Worm (Caenorhabditis elegans) whole organism, L2 larva: ENCODE data around the gene F58G11.4.

Experiments
- C34F6.9 ChIP-seq: fragments of 150-350 bp; optimal IDR thresholded peaks from 2 replicates; lab custom pipeline; 2014; ENCODE audit warnings: missing biosample characterization, missing genetic modification characterization
- F13H6.1 ChIP-seq: sonication (generic microtip); optimal IDR thresholded peaks from 2 replicates; lab custom pipeline; 2016; ENCODE audit warnings: missing genetic modification characterization, missing compliant biosample characterization
- R02D3.7 ChIP-seq: fragments of 150-350 bp; optimal IDR thresholded peaks from 2 replicates; lab custom pipeline; 2014; ENCODE audit warnings: missing biosample characterization, missing genetic modification characterization
- Y55F3AM.14 ChIP-seq: fragments of 200-800 bp; sonication (Bioruptor generic); optimal IDR thresholded peaks from 2 replicates; lab custom pipeline; 2018; ENCODE audit warnings: mild to moderate bottlenecking, missing genetic modification characterization, missing compliant biosample characterization
- ZK546.5 ChIP-seq: sonication (generic microtip); optimal IDR thresholded peaks from 2 replicates; lab custom pipeline; 2017; ENCODE audit warnings: missing biosample characterization, missing genetic modification characterization
- alr-1 ChIP-seq: fragments of 150-350 bp; optimal IDR thresholded peaks from 2 replicates; lab custom pipeline; 2014; ENCODE audit warnings: missing biosample characterization, missing genetic modification characterization
- aly-2 ChIP-seq: fragments of 150-350 bp; optimal IDR thresholded peaks from 2 replicates; lab custom pipeline; 2014; ENCODE audit warnings: missing biosample characterization, missing genetic modification characterization
- ama-1 ChIP-seq: fragments of 150-350 bp; optimal IDR thresholded peaks from 2 replicates; lab custom pipeline; 2018; ENCODE audit warnings: inconsistent platforms
- blmp-1 ChIP-seq: sonication (generic microtip); optimal IDR thresholded peaks from 2 replicates; lab custom pipeline; 2017; ENCODE audit warnings: missing genetic modification characterization, mild to moderate bottlenecking, missing compliant biosample characterization, antibody characterized with exemption, moderate library complexity; ENCODE audit not compliant: insufficient read depth
- ceh-16 ChIP-seq: fragments of 150-350 bp; optimal IDR thresholded peaks from 2 replicates; lab custom pipeline; 2014; ENCODE audit warnings: missing biosample characterization, missing genetic modification characterization
- ceh-82 ChIP-seq: fragments of 150-350 bp; optimal IDR thresholded peaks from 2 replicates; lab custom pipeline; 2014; ENCODE audit warnings: missing biosample characterization, missing genetic modification characterization
- crh-2 ChIP-seq: sonication (generic microtip); optimal IDR thresholded peaks from 2 replicates; lab custom pipeline; 2017; ENCODE audit warnings: missing biosample characterization, missing genetic modification characterization
- dmd-4 ChIP-seq: sonication (generic microtip); optimal IDR thresholded peaks from 2 replicates; lab custom pipeline; 2017; ENCODE audit warnings: missing biosample characterization, missing genetic modification characterization
- egl-27 ChIP-seq: sonication (generic microtip); optimal IDR thresholded peaks from 3 replicates; lab custom pipeline; 2017; ENCODE audit warnings: missing biosample characterization, missing genetic modification reagents, missing genetic modification characterization
- elt-1 ChIP-seq: fragments of 150-350 bp; optimal IDR thresholded peaks from 2 replicates; lab custom pipeline; 2014; ENCODE audit warnings: missing biosample characterization, missing genetic modification characterization
- elt-3 ChIP-seq: sonication (generic microtip); optimal IDR thresholded peaks from 2 replicates; lab custom pipeline; 2017; ENCODE audit warnings: missing biosample characterization, missing genetic modification characterization
- fos-1 ChIP-seq: fragments of 150-350 bp; optimal IDR thresholded peaks from 2 replicates; lab custom pipeline; 2014; ENCODE audit warnings: missing biosample characterization, missing genetic modification characterization
- gmeb-1 ChIP-seq: fragments of 150-350 bp; optimal IDR thresholded peaks from 2 replicates; lab custom pipeline; 2014; ENCODE audit warnings: missing biosample characterization, missing genetic modification characterization
- lin-11 ChIP-seq: fragments of 150-350 bp; sonication (generic microtip); optimal IDR thresholded peaks from 2 replicates; lab custom pipeline; 2014; ENCODE audit warnings: missing biosample characterization, missing genetic modification characterization, inconsistent platforms, mixed read lengths
- lin-13 ChIP-seq: fragments of 150-350 bp; optimal IDR thresholded peaks from 2 replicates; lab custom pipeline; 2014; ENCODE audit warnings: missing biosample characterization, missing genetic modification reagents, missing genetic modification characterization
- lin-39 ChIP-seq: fragments of 150-350 bp; optimal IDR thresholded peaks from 2 replicates; lab custom pipeline; 2014; ENCODE audit warnings: missing biosample characterization, missing genetic modification reagents, missing genetic modification characterization
- lsy-2 ChIP-seq, 2 experiments: fragments of 150-350 bp in 1 of 2; sonication (generic microtip) in 1 of 2; optimal IDR thresholded peaks; 2 replicates each; lab custom pipeline; 2014 to 2017; ENCODE audit warnings: missing biosample characterization in 2 of 2, missing genetic modification characterization in 2 of 2
- mab-5 ChIP-seq: fragments of 150-350 bp; optimal IDR thresholded peaks from 2 replicates; lab custom pipeline; 2014; ENCODE audit warnings: missing biosample characterization, missing genetic modification characterization
- mbf-1 ChIP-seq: sonication (generic microtip); optimal IDR thresholded peaks from 2 replicates; lab custom pipeline; 2017; ENCODE audit warnings: missing biosample characterization, missing genetic modification characterization
- mdl-1 ChIP-seq, 2 experiments: fragments of 150-350 bp in 1 of 2; sonication (generic microtip) in 1 of 2; optimal IDR thresholded peaks; 2 replicates each; lab custom pipeline; 2017; ENCODE audit warnings: missing biosample characterization in 2 of 2, missing genetic modification characterization in 2 of 2
- nhr-10 ChIP-seq: sonication (generic microtip); optimal IDR thresholded peaks from 2 replicates; lab custom pipeline; 2017; ENCODE audit warnings: missing biosample characterization, missing genetic modification characterization
- nhr-11 ChIP-seq: fragments of 150-350 bp; optimal IDR thresholded peaks from 2 replicates; lab custom pipeline; 2014; ENCODE audit warnings: missing biosample characterization, missing genetic modification characterization
- nhr-12 ChIP-seq: fragments of 150-350 bp; optimal IDR thresholded peaks from 2 replicates; lab custom pipeline; 2014; ENCODE audit warnings: missing biosample characterization, missing genetic modification characterization
- nhr-129 ChIP-seq: fragments of 150-350 bp; optimal IDR thresholded peaks from 2 replicates; lab custom pipeline; 2014; ENCODE audit warnings: missing biosample characterization, missing genetic modification characterization
- nhr-21 ChIP-seq: fragments of 150-350 bp; optimal IDR thresholded peaks from 2 replicates; lab custom pipeline; 2014; ENCODE audit warnings: missing biosample characterization, missing genetic modification characterization
- nhr-23 ChIP-seq: fragments of 150-350 bp; optimal IDR thresholded peaks from 2 replicates; lab custom pipeline; 2014; ENCODE audit warnings: missing biosample characterization, missing genetic modification reagents, missing genetic modification characterization
- nhr-237 ChIP-seq: fragments of 150-350 bp; optimal IDR thresholded peaks from 2 replicates; lab custom pipeline; 2014; ENCODE audit warnings: missing biosample characterization, missing genetic modification characterization
- nhr-25 ChIP-seq: fragments of 150-350 bp; sonication (generic microtip); optimal IDR thresholded peaks from 3 replicates; lab custom pipeline; 2014; ENCODE audit warnings: missing biosample characterization, missing genetic modification characterization
- nhr-6 ChIP-seq: fragments of 150-350 bp; optimal IDR thresholded peaks from 2 replicates; lab custom pipeline; 2014; ENCODE audit warnings: missing biosample characterization, missing genetic modification characterization
- nhr-77 ChIP-seq: fragments of 150-350 bp; optimal IDR thresholded peaks from 2 replicates; lab custom pipeline; 2014; ENCODE audit warnings: missing biosample characterization, missing genetic modification characterization
- peb-1 ChIP-seq: fragments of 150-350 bp; optimal IDR thresholded peaks from 2 replicates; lab custom pipeline; 2014; ENCODE audit warnings: missing biosample characterization, missing genetic modification characterization
- sem-4 ChIP-seq: fragments of 150-350 bp; optimal IDR thresholded peaks from 2 replicates; lab custom pipeline; 2014; ENCODE audit warnings: missing biosample characterization, missing genetic modification reagents, missing genetic modification characterization
- skn-1 ChIP-seq: sonication (generic microtip); optimal IDR thresholded peaks from 2 replicates; lab custom pipeline; 2017; ENCODE audit warnings: missing biosample characterization, missing genetic modification characterization
- sma-3 ChIP-seq: sonication (generic microtip); optimal IDR thresholded peaks from 2 replicates; lab custom pipeline; 2016; ENCODE audit warnings: missing genetic modification reagents, missing genetic modification characterization, missing compliant biosample characterization
- sma-9 ChIP-seq, 2 experiments: fragments of 150-350 bp in 1 of 2; sonication (generic microtip) in 1 of 2; optimal IDR thresholded peaks; 2 replicates each; lab custom pipeline; 2014 to 2016; ENCODE audit warnings: missing genetic modification characterization in 2 of 2, mild to moderate bottlenecking in 1 of 2, missing biosample characterization in 1 of 2, missing compliant biosample characterization in 1 of 2, missing genetic modification reagents in 1 of 2, moderate library complexity in 1 of 2
- snpc-4 ChIP-seq: fragments of 150-350 bp; optimal IDR thresholded peaks from 2 replicates; lab custom pipeline; 2014; ENCODE audit warnings: missing biosample characterization, missing genetic modification characterization
- unc-39 ChIP-seq: fragments of 150-350 bp; optimal IDR thresholded peaks from 2 replicates; lab custom pipeline; 2014; ENCODE audit warnings: missing biosample characterization, missing genetic modification characterization
- unc-55 ChIP-seq: fragments of 150-350 bp; sonication (generic microtip); optimal IDR thresholded peaks from 3 replicates; lab custom pipeline; 2014; ENCODE audit warnings: missing biosample characterization, missing genetic modification reagents, missing genetic modification characterization
- unc-62 ChIP-seq: fragments of 150-350 bp; optimal IDR thresholded peaks from 2 replicates; lab custom pipeline; 2014; ENCODE audit warnings: missing biosample characterization, missing genetic modification reagents, missing genetic modification characterization
- zag-1 ChIP-seq: fragments of 150-350 bp; optimal IDR thresholded peaks from 2 replicates; lab custom pipeline; 2014; ENCODE audit warnings: missing biosample characterization, missing genetic modification characterization
- ztf-1 ChIP-seq: fragments of 200-800 bp; sonication (Bioruptor generic); conservative IDR thresholded peaks from 2 replicates; pipeline ENCODE4 v1.3.6; 2022; ENCODE audit warnings: missing genetic modification characterization, missing compliant biosample characterization
- ztf-11 ChIP-seq: sonication (generic microtip); optimal IDR thresholded peaks from 2 replicates; lab custom pipeline; 2017; ENCODE audit warnings: missing biosample characterization, missing genetic modification characterization
- ztf-4 ChIP-seq: fragments of 150-350 bp; optimal IDR thresholded peaks from 2 replicates; lab custom pipeline; 2014; ENCODE audit warnings: missing biosample characterization, missing genetic modification characterization

The F58G11.4 gene

ce11 chrV:13655202-13655764, 17.1 kb upstream of the F58G11.4 start:
- TF ChIP-seq ztf-1 (GFP tag; lab: Robert Waterston, UW) (no peak), alr-1 (tag; lab: Kevin White, UChicago) (no peak), ceh-16 (tag; lab: Kevin White, UChicago) (peak; percentile 40), nhr-12 (tag; lab: Kevin White, UChicago) (no peak), fos-1 (peak; percentile 66), nhr-129 (tag; lab: Kevin White, UChicago) (peak; percentile 89), C34F6.9 (tag; lab: Kevin White, UChicago) (peak; percentile 88), nhr-11 (no peak), mdl-1 (tag; optimal IDR thresholded peaks at IDR 0.05; lab: Kevin White, UChicago) (peak; percentile 48 to 61), unc-39 (tag; lab: Kevin White, UChicago) (no peak), sem-4 (tag; lab: Kevin White, UChicago) (peak; percentile 90), gmeb-1 (tag; lab: Kevin White, UChicago) (no peak), blmp-1 (tag; lab: Kevin White, UChicago) (peak; percentile 90), nhr-25 (peak; percentile 62), mab-5 (peak; percentile 38), ztf-4 (tag; lab: Kevin White, UChicago) (peak; percentile 69), ztf-11 (tag; lab: Kevin White, UChicago) (no peak), aly-2 (no peak), mbf-1 (no peak), nhr-21 (tag; lab: Kevin White, UChicago) (peak; percentile 54), snpc-4 (tag; lab: Kevin White, UChicago) (peak; percentile 52), peb-1 (no peak), zag-1 (tag; lab: Kevin White, UChicago) (peak; percentile 90), nhr-23 (tag; lab: Kevin White, UChicago) (no peak), lsy-2 (tag; optimal IDR thresholded peaks at IDR 0.05; lab: Kevin White, UChicago) (peak; percentile 39 to 80), elt-1 (tag; lab: Kevin White, UChicago) (no peak), ZK546.5 (tag; lab: Kevin White, UChicago) (no peak), ceh-82 (tag; lab: Kevin White, UChicago) (no peak), lin-39 (no peak), sma-9 (GFP tag; optimal IDR thresholded peaks at IDR 0.05; lab: Kevin White, UChicago) (peak; percentile 39), sma-9 (tag; optimal IDR thresholded peaks at IDR 0.05; lab: Kevin White, UChicago) (no peak), sma-3 (GFP tag; lab: Kevin White, UChicago) (no peak), dmd-4 (tag; lab: Kevin White, UChicago) (no peak), crh-2 (tag; lab: Kevin White, UChicago) (peak; percentile 93), ama-1 (peak; percentile 76), skn-1 (tag; lab: Kevin White, UChicago) (peak; percentile 32), unc-62 (GFP tag; lab: Kevin White, UChicago) (no peak), nhr-77 (tag; lab: Kevin White, UChicago) (no peak), Y55F3AM.14 (peak; percentile 53), R02D3.7 (tag; lab: Kevin White, UChicago) (no peak), elt-3 (tag; lab: Kevin White, UChicago) (no peak), nhr-6 (tag; lab: Kevin White, UChicago) (no peak), lin-11 (tag; lab: Kevin White, UChicago) (no peak), lin-13 (peak; percentile 72), unc-55 (GFP tag; lab: Kevin White, UChicago) (peak; percentile 92), nhr-237 (no peak), nhr-10 (tag; lab: Kevin White, UChicago) (no peak), egl-27 (peak; percentile 50), F13H6.1 (tag; lab: Kevin White, UChicago) (peak; percentile 80)
